Worm (Caenorhabditis elegans) whole organism, L2 larva: Measurements from ENCODE around the gene W09G12.9.

ENCODE experiments used
- aly-2 ChIP-seq: fragments of 150-350 bp; optimal IDR thresholded peaks from 2 replicates; lab custom pipeline; 2014; ENCODE audit warnings: missing biosample characterization, missing genetic modification characterization
- mab-5 ChIP-seq: fragments of 150-350 bp; optimal IDR thresholded peaks from 2 replicates; lab custom pipeline; 2014; ENCODE audit warnings: missing biosample characterization, missing genetic modification characterization
- nhr-12 ChIP-seq: fragments of 150-350 bp; optimal IDR thresholded peaks from 2 replicates; lab custom pipeline; 2014; ENCODE audit warnings: missing biosample characterization, missing genetic modification characterization
- nhr-25 ChIP-seq: fragments of 150-350 bp; sonication (generic microtip); optimal IDR thresholded peaks from 3 replicates; lab custom pipeline; 2014; ENCODE audit warnings: missing biosample characterization, missing genetic modification characterization
- skn-1 ChIP-seq: sonication (generic microtip); optimal IDR thresholded peaks from 2 replicates; lab custom pipeline; 2017; ENCODE audit warnings: missing biosample characterization, missing genetic modification characterization

ce11 chrIV:1231589-1231988 is 15.2 kb downstream of the W09G12.9 start, which contains the start of gene W09G12.6:
- TF ChIP-seq skn-1 (tag; lab: Kevin White, UChicago): no peak
- no peak for TF ChIP-seq nhr-12 (tag; lab: Kevin White, UChicago)
- TF ChIP-seq nhr-25: no peak
- TF ChIP-seq aly-2 (tag; lab: Kevin White, UChicago): no peak
- no peak for TF ChIP-seq mab-5
